Fruit fly (Drosophila melanogaster): ENCODE data around the gene indra.
A peak's percentile ranks its signal among the peaks of the same experiment; 100 is the strongest.

The indra gene

dm6 chr3L:1348248-1348647 is 6.0 kb upstream of the indra start (continued):
- no peak for TF ChIP-seq Camta (GFP tag; optimal IDR thresholded peaks at IDR 0.05)
- TF ChIP-seq salm (tag; optimal IDR thresholded peaks at IDR 0.05), result no peak
- TF ChIP-seq run (tag; optimal IDR thresholded peaks at IDR 0.05), result no peak
- no peak for TF ChIP-seq D (optimal IDR thresholded peaks at IDR 0.05)
- TF ChIP-seq D (GFP tag; optimal IDR thresholded peaks at IDR 0.05), result no peak
- no peak for TF ChIP-seq CG8281 (tag; optimal IDR thresholded peaks at IDR 0.05)
- TF ChIP-seq CG10959 (GFP tag; IDR thresholded peaks at IDR 0.05), result no peak
- no peak for TF ChIP-seq CG30020 (tag; optimal IDR thresholded peaks at IDR 0.05)
- TF ChIP-seq gt (GFP tag; IDR thresholded peaks at IDR 0.05), result no peak
- TF ChIP-seq CG13296 (GFP tag; optimal IDR thresholded peaks at IDR 0.05), result no peak
- no peak for TF ChIP-seq CG10321 (GFP tag; IDR thresholded peaks at IDR 0.05)
- TF ChIP-seq CG32767 (GFP tag; IDR thresholded peaks at IDR 0.05), result no peak
- peak; percentile 1 for TF ChIP-seq nom (GFP tag; optimal IDR thresholded peaks at IDR 0.05)
- 0 out of 2 replicates have a peak, but pooled peaks have one; percentile 5 for TF ChIP-seq sens-2 (GFP tag; IDR thresholded peaks at IDR 0.05)
- TF ChIP-seq CG3163 (GFP tag; optimal IDR thresholded peaks at IDR 0.05), result no peak
- no peak for TF ChIP-seq CG1233 (GFP tag; optimal IDR thresholded peaks at IDR 0.05)
- no peak for TF ChIP-seq CG9609 (GFP tag; optimal IDR thresholded peaks at IDR 0.05)
- TF ChIP-seq Ada2b (GFP tag; IDR thresholded peaks at IDR 0.05), result no peak
- TF ChIP-seq Med (GFP tag), result peak; percentile 77
- TF ChIP-seq Antp (GFP tag; optimal IDR thresholded peaks at IDR 0.05), result peak; percentile 9
- no peak for TF ChIP-seq dimm (GFP tag; IDR thresholded peaks at IDR 0.05)
- TF ChIP-seq Xrp1 (GFP tag; IDR thresholded peaks at IDR 0.05), result no peak
- TF ChIP-seq Pdp1 (GFP tag; optimal IDR thresholded peaks at IDR 0.05), result no peak
- TF ChIP-seq D19A (tag; optimal IDR thresholded peaks at IDR 0.05), result peak; percentile 82
- TF ChIP-seq Gsc (GFP tag; IDR thresholded peaks at IDR 0.05), result 0 out of 2 replicates have a peak, but pooled peaks have one; percentile 28
- TF ChIP-seq mam (GFP tag; optimal IDR thresholded peaks at IDR 0.05), result no peak
- no peak for TF ChIP-seq Fer2 (tag; optimal IDR thresholded peaks at IDR 0.05)
- TF ChIP-seq abd-A (tag; optimal IDR thresholded peaks at IDR 0.05), result no peak
- TF ChIP-seq CG14710 (tag; optimal IDR thresholded peaks at IDR 0.05), result no peak
- TF ChIP-seq CG34224 (GFP tag; IDR thresholded peaks at IDR 0.05; ENCODE audit: partially characterized antibody), result no peak
- TF ChIP-seq CG10543 (GFP tag; optimal IDR thresholded peaks at IDR 0.05), result no peak
- no peak for TF ChIP-seq prd (optimal IDR thresholded peaks at IDR 0.05)
- TF ChIP-seq prd (GFP tag; IDR thresholded peaks at IDR 0.05), result no peak
- no peak for TF ChIP-seq sqz (GFP tag; optimal IDR thresholded peaks at IDR 0.05)
- TF ChIP-seq trh (GFP tag; optimal IDR thresholded peaks at IDR 0.05), result no peak
- no peak for TF ChIP-seq NFAT (GFP tag; IDR thresholded peaks at IDR 0.05)
- TF ChIP-seq Rx (GFP tag; IDR thresholded peaks at IDR 0.05), result 0 out of 2 replicates have a peak, but pooled peaks have one; percentile 21
- no peak for TF ChIP-seq ash1 (GFP tag; optimal IDR thresholded peaks at IDR 0.05)
- no peak for TF ChIP-seq dati (GFP tag; IDR thresholded peaks at IDR 0.05)
- no peak for TF ChIP-seq hbn (GFP tag; IDR thresholded peaks at IDR 0.05; ENCODE audit: partially characterized antibody)
- TF ChIP-seq CG6689 (GFP tag; IDR thresholded peaks at IDR 0.05), result 0 out of 2 replicates have a peak, but pooled peaks have one; percentile 18
- no peak for TF ChIP-seq HLH3B (GFP tag; IDR thresholded peaks at IDR 0.05)
- TF ChIP-seq Nf-YC (tag; optimal IDR thresholded peaks at IDR 0.05), result no peak
- TF ChIP-seq CG13123 (GFP tag; optimal IDR thresholded peaks at IDR 0.05), result no peak
- TF ChIP-seq CG4424 (GFP tag; optimal IDR thresholded peaks at IDR 0.05), result no peak
- TF ChIP-seq B-H2 (GFP tag; optimal IDR thresholded peaks at IDR 0.05), result no peak
- no peak for TF ChIP-seq CG14667 (GFP tag; IDR thresholded peaks at IDR 0.05)
- TF ChIP-seq ci (GFP tag; IDR thresholded peaks at IDR 0.05), result peak; percentile 54; the same call in 1 of the 3 replicates
- no peak for TF ChIP-seq mirr (GFP tag; optimal IDR thresholded peaks at IDR 0.05)
- no peak for TF ChIP-seq BEAF-32 (GFP tag; optimal IDR thresholded peaks at IDR 0.05)
- no peak for TF ChIP-seq CG15011 (GFP tag; optimal IDR thresholded peaks at IDR 0.05)
- no peak for TF ChIP-seq CG6791 (GFP tag; IDR thresholded peaks at IDR 0.05; ENCODE audit: partially characterized antibody)

Measured in whole organism, embryonic.